Fruit fly (Drosophila melanogaster) whole organism, embryonic: ENCODE data around the gene ea.
A peak's percentile ranks its signal among the peaks of the same experiment; 100 is the strongest.

Source experiments
- Ada2b ChIP-seq: fragments of 200-800 bp; sonication (Bioruptor generic); IDR thresholded peaks from 2 replicates; pipeline ENCODE4 v1.3.6; 2022; ENCODE audit warnings: missing biosample characterization, missing genetic modification characterization
- Aef1 ChIP-seq: fragments of 200-800 bp; sonication (Bioruptor generic); IDR thresholded peaks from 3 replicates; pipeline ENCODE4 v1.3.6; 2022; ENCODE audit warnings: missing biosample characterization, missing genetic modification characterization
- Atf-2 ChIP-seq: fragments of 200-800 bp; sonication (Bioruptor generic); optimal IDR thresholded peaks from 2 replicates; lab custom pipeline; 2016; ENCODE audit warnings: missing biosample characterization, missing genetic modification characterization
- CG10979 ChIP-seq: fragments of 200-800 bp; sonication (Bioruptor generic); optimal IDR thresholded peaks from 2 replicates; lab custom pipeline; 2018; ENCODE audit warnings: missing biosample characterization, mild to moderate bottlenecking, missing genetic modification characterization, moderate library complexity
- CG11504 ChIP-seq: fragments of 200-800 bp; sonication (Bioruptor generic); optimal IDR thresholded peaks from 3 replicates; lab custom pipeline; 2019; ENCODE audit warnings: missing biosample characterization, mild to moderate bottlenecking, missing genetic modification characterization, moderate library complexity
- CG11723 ChIP-seq: fragments of 200-800 bp; sonication (Bioruptor generic); optimal IDR thresholded peaks from 2 replicates; lab custom pipeline; 2017; ENCODE audit warnings: missing biosample characterization, mild to moderate bottlenecking, missing genetic modification characterization
- CG12104 ChIP-seq: fragments of 200-800 bp; sonication (Bioruptor generic); optimal IDR thresholded peaks from 3 replicates; lab custom pipeline; 2016; ENCODE audit warnings: missing biosample characterization, missing genetic modification characterization
- CG13424 ChIP-seq: fragments of 200-800 bp; sonication (Bioruptor generic); optimal IDR thresholded peaks from 2 replicates; lab custom pipeline; 2019; ENCODE audit warnings: missing biosample characterization, mild to moderate bottlenecking, missing genetic modification characterization, moderate library complexity
- CG14710 ChIP-seq: fragments of 200-800 bp; sonication (Bioruptor generic); optimal IDR thresholded peaks from 3 replicates; lab custom pipeline; 2019; ENCODE audit warnings: missing biosample characterization, mild to moderate bottlenecking, missing genetic modification characterization, moderate library complexity
- CG15269 ChIP-seq: fragments of 200-800 bp; sonication (Bioruptor generic); optimal IDR thresholded peaks from 2 replicates; lab custom pipeline; 2018; ENCODE audit warnings: missing biosample characterization, mild to moderate bottlenecking, missing genetic modification characterization, moderate library complexity
- CG1603 ChIP-seq: fragments of 200-800 bp; sonication (Bioruptor generic); optimal IDR thresholded peaks from 2 replicates; lab custom pipeline; 2019; ENCODE audit warnings: missing biosample characterization, mild to moderate bottlenecking, missing genetic modification characterization, moderate library complexity
- CG1647 ChIP-seq: fragments of 200-800 bp; sonication (Bioruptor generic); optimal IDR thresholded peaks from 3 replicates; lab custom pipeline; 2016; ENCODE audit warnings: missing biosample characterization, missing genetic modification characterization
- CG18011 ChIP-seq: fragments of 200-800 bp; sonication (Bioruptor generic); optimal IDR thresholded peaks from 2 replicates; lab custom pipeline; 2017; ENCODE audit warnings: missing biosample characterization, missing genetic modification characterization, mild to moderate bottlenecking, moderate library complexity, missing genotype
- CG18599 ChIP-seq: fragments of 200-800 bp; sonication (Bioruptor generic); optimal IDR thresholded peaks from 3 replicates; lab custom pipeline; 2017; ENCODE audit warnings: missing biosample characterization, missing genetic modification characterization, mild to moderate bottlenecking, moderate library complexity, missing genetic modification reagents
- CG30020 ChIP-seq: fragments of 200-800 bp; optimal IDR thresholded peaks from 2 replicates; lab custom pipeline; 2019; ENCODE audit warnings: missing biosample characterization, mild to moderate bottlenecking, missing genetic modification characterization, moderate library complexity
- CG31224 ChIP-seq: fragments of 200-800 bp; sonication (Bioruptor generic); IDR thresholded peaks from 2 replicates; pipeline ENCODE4 v1.3.6; 2022; ENCODE audit warnings: missing biosample characterization, missing genetic modification characterization
- CG3407 ChIP-seq: fragments of 200-800 bp; sonication (Bioruptor generic); optimal IDR thresholded peaks from 2 replicates; lab custom pipeline; 2018; ENCODE audit warnings: missing biosample characterization, mild to moderate bottlenecking, missing genetic modification characterization
- CG4360 ChIP-seq: fragments of 200-800 bp; sonication (Bioruptor generic); IDR thresholded peaks from 2 replicates; pipeline ENCODE4 v1.3.6; 2022; ENCODE audit warnings: missing biosample characterization, missing genetic modification characterization
- CG4707 ChIP-seq: fragments of 200-800 bp; sonication (Bioruptor generic); optimal IDR thresholded peaks from 2 replicates; lab custom pipeline; 2018; ENCODE audit warnings: missing biosample characterization, mild to moderate bottlenecking, missing genetic modification characterization, moderate library complexity
- CG5180 ChIP-seq: fragments of 200-800 bp; sonication (Bioruptor generic); optimal IDR thresholded peaks from 3 replicates; lab custom pipeline; 2017; ENCODE audit warnings: missing biosample characterization, missing genetic modification characterization, mild to moderate bottlenecking, moderate library complexity, missing genetic modification reagents
- CG6175 ChIP-seq: fragments of 200-800 bp; sonication (Bioruptor generic); IDR thresholded peaks from 3 replicates; pipeline ENCODE4 v1.3.6; 2022; ENCODE audit warnings: missing biosample characterization, missing genetic modification characterization
- CG6791 ChIP-seq: fragments of 200-800 bp; sonication (Bioruptor generic); IDR thresholded peaks from 3 replicates; pipeline ENCODE4 v1.3.6; 2022; ENCODE audit warnings: missing biosample characterization, missing genetic modification characterization; ENCODE audit not compliant: partially characterized antibody
- CG6813 ChIP-seq: fragments of 200-800 bp; sonication (Bioruptor generic); optimal IDR thresholded peaks from 2 replicates; lab custom pipeline; 2017; ENCODE audit warnings: missing biosample characterization, missing genetic modification characterization, mild to moderate bottlenecking, moderate library complexity, missing genetic modification reagents
- CG8924 ChIP-seq: fragments of 200-800 bp; optimal IDR thresholded peaks from 3 replicates; lab custom pipeline; 2019; ENCODE audit warnings: missing biosample characterization, mild to moderate bottlenecking, missing genetic modification characterization, moderate library complexity
- CG9727 ChIP-seq: fragments of 200-800 bp; sonication (Bioruptor generic); optimal IDR thresholded peaks from 3 replicates; lab custom pipeline; 2017; ENCODE audit warnings: missing biosample characterization, mild to moderate bottlenecking, missing genetic modification characterization
- CoRest ChIP-seq: fragments of 200-800 bp; sonication (Bioruptor generic); optimal IDR thresholded peaks from 3 replicates; lab custom pipeline; 2018; ENCODE audit warnings: missing biosample characterization, mild to moderate bottlenecking, missing genetic modification characterization, moderate library complexity
- D19A ChIP-seq: fragments of 200-800 bp; optimal IDR thresholded peaks from 3 replicates; lab custom pipeline; 2019; ENCODE audit warnings: missing biosample characterization, mild to moderate bottlenecking, missing genetic modification characterization, moderate library complexity
- Dll ChIP-seq: fragments of 200-800 bp; sonication (Bioruptor generic); IDR thresholded peaks from 4 replicates; pipeline ENCODE4 v1.3.6; 2022; ENCODE audit warnings: missing biosample characterization, missing genetic modification characterization; ENCODE audit not compliant: partially characterized antibody
- Dref ChIP-seq: fragments of 200-800 bp; sonication (Bioruptor generic); IDR thresholded peaks from 2 replicates; pipeline ENCODE4 v1.3.6; 2022; ENCODE audit warnings: missing biosample characterization, missing genetic modification characterization
- E2f1 ChIP-seq: fragments of 200-800 bp; sonication (Bioruptor generic); IDR thresholded peaks from 2 replicates; pipeline ENCODE4 v1.3.6; 2022; ENCODE audit warnings: missing biosample characterization, missing genetic modification characterization
- GATAe ChIP-seq: fragments of 200-800 bp; sonication (Bioruptor generic); conservative IDR thresholded peaks from 2 replicates; pipeline ENCODE4 v1.3.6; 2022; ENCODE audit warnings: missing biosample characterization, missing genetic modification characterization
- H15 ChIP-seq: fragments of 200-800 bp; sonication (Bioruptor generic); IDR thresholded peaks from 3 replicates; pipeline ENCODE4 v1.3.6; 2022; ENCODE audit warnings: missing biosample characterization, missing genetic modification characterization
- Hey ChIP-seq: fragments of 200-800 bp; sonication (Bioruptor generic); optimal IDR thresholded peaks from 3 replicates; lab custom pipeline; 2018; ENCODE audit warnings: missing biosample characterization, mild to moderate bottlenecking, missing genetic modification characterization
- HmgZ ChIP-seq: fragments of 200-800 bp; sonication (Bioruptor generic); optimal IDR thresholded peaks from 2 replicates; lab custom pipeline; 2018; ENCODE audit warnings: missing biosample characterization, mild to moderate bottlenecking, missing genetic modification characterization
- NC2β ChIP-seq: fragments of 200-800 bp; sonication (Bioruptor generic); optimal IDR thresholded peaks from 2 replicates; lab custom pipeline; 2016; ENCODE audit warnings: missing biosample characterization, missing genetic modification characterization
- NfI ChIP-seq: fragments of 200-800 bp; sonication (Bioruptor generic); optimal IDR thresholded peaks from 3 replicates; lab custom pipeline; 2018; ENCODE audit warnings: missing biosample characterization, mild to moderate bottlenecking, missing genetic modification characterization, moderate library complexity
- Oli ChIP-seq: fragments of 200-800 bp; sonication (Bioruptor generic); optimal IDR thresholded peaks from 2 replicates; lab custom pipeline; 2018; ENCODE audit warnings: missing biosample characterization, mild to moderate bottlenecking, missing genetic modification characterization, moderate library complexity
- Sry-β ChIP-seq: fragments of 200-800 bp; sonication (Bioruptor generic); optimal IDR thresholded peaks from 2 replicates; lab custom pipeline; 2018; ENCODE audit warnings: missing biosample characterization, mild to moderate bottlenecking, missing genetic modification characterization, moderate library complexity
- bab2 ChIP-seq: fragments of 200-800 bp; sonication (Bioruptor generic); optimal IDR thresholded peaks from 2 replicates; lab custom pipeline; 2016; ENCODE audit warnings: missing biosample characterization, missing genetic modification characterization
- bcd ChIP-seq: fragments of 200-800 bp; sonication (Bioruptor generic); optimal IDR thresholded peaks from 2 replicates; lab custom pipeline; 2017; ENCODE audit warnings: missing biosample characterization, mild to moderate bottlenecking, missing genetic modification characterization
- chm ChIP-seq: fragments of 200-800 bp; sonication (Bioruptor generic); IDR thresholded peaks from 2 replicates; pipeline ENCODE4 v1.3.6; 2022; ENCODE audit warnings: missing biosample characterization, missing genetic modification characterization
- ham ChIP-seq: fragments of 200-800 bp; sonication (Bioruptor generic); IDR thresholded peaks from 2 replicates; pipeline ENCODE4 v1.3.6; 2022; ENCODE audit warnings: missing biosample characterization, missing genetic modification characterization
- pros ChIP-seq: fragments of 200-800 bp; sonication (Bioruptor generic); optimal IDR thresholded peaks from 3 replicates; lab custom pipeline; 2019; ENCODE audit warnings: missing biosample characterization, mild to moderate bottlenecking, missing genetic modification characterization, moderate library complexity
- pzg ChIP-seq: fragments of 200-800 bp; sonication (Bioruptor generic); optimal IDR thresholded peaks from 3 replicates; lab custom pipeline; 2018; ENCODE audit warnings: missing biosample characterization, mild to moderate bottlenecking, missing genetic modification characterization, moderate library complexity
- tgo ChIP-seq: fragments of 200-800 bp; sonication (Bioruptor generic); IDR thresholded peaks from 3 replicates; pipeline ENCODE4 v1.3.6; 2022; ENCODE audit warnings: missing biosample characterization, missing genetic modification characterization
- tin ChIP-seq: fragments of 200-800 bp; sonication (Bioruptor generic); optimal IDR thresholded peaks from 3 replicates; lab custom pipeline; 2016; ENCODE audit warnings: missing biosample characterization, missing genetic modification characterization
- tio ChIP-seq: fragments of 200-800 bp; sonication (Bioruptor generic); optimal IDR thresholded peaks from 2 replicates; lab custom pipeline; 2017; ENCODE audit warnings: missing biosample characterization, missing genetic modification characterization, inconsistent platforms
- twi ChIP-seq: fragments of 200-800 bp; optimal IDR thresholded peaks from 2 replicates; lab custom pipeline; 2019; ENCODE audit warnings: missing biosample characterization, mild to moderate bottlenecking, missing genetic modification characterization, moderate library complexity
- unpg ChIP-seq: fragments of 200-800 bp; sonication (Bioruptor generic); optimal IDR thresholded peaks from 3 replicates; lab custom pipeline; 2018; ENCODE audit warnings: missing biosample characterization, mild to moderate bottlenecking, missing genetic modification characterization, moderate library complexity
- z ChIP-seq: fragments of 200-800 bp; sonication (Bioruptor generic); IDR thresholded peaks from 3 replicates; pipeline ENCODE4 v1.3.6; 2022; ENCODE audit warnings: missing biosample characterization, missing genetic modification characterization

ea gene

dm6 chr3R:15347822-15348221 is 19.3 kb downstream of the ea start, which contains the start of the genes CG42726 and CG42727 (continued):
- TF ChIP-seq HmgZ (peak; percentile 23), CG15269 (peak; percentile 18), pros (GFP tag; lab: Kevin White, UChicago) (no peak), E2f1 (GFP tag; lab: Robert Waterston, UW) (0 out of 2 replicates have a peak, but pooled peaks have one; percentile 13), Oli (tag; lab: Kevin White, UChicago) (peak; percentile 26), CG1603 (tag; lab: Kevin White, UChicago) (peak; percentile 45), CG18599 (peak; percentile 5), GATAe (GFP tag; lab: Robert Waterston, UW) (no peak), CG31224 (no peak), CG1647 (GFP tag; lab: Kevin White, UChicago) (peak; percentile 1), CG5180 (no peak), CG11504 (tag; lab: Kevin White, UChicago) (no peak), ham (GFP tag; lab: Robert Waterston, UW) (no peak), CG9727 (GFP tag; lab: Kevin White, UChicago) (peak; percentile 8), Aef1 (GFP tag; lab: Robert Waterston, UW) (no peak), CG10979 (peak; percentile 30), CG4707 (GFP tag; lab: Kevin White, UChicago) (no peak), tgo (GFP tag; lab: Robert Waterston, UW) (peak; percentile 14; the same call in 1 of the 3 replicates), CG6813 (GFP tag; lab: Kevin White, UChicago) (no peak), tio (no peak), chm (no peak), NC2β (GFP tag; lab: Kevin White, UChicago) (no peak), CG13424 (tag; lab: Kevin White, UChicago) (peak; percentile 42), D19A (tag; lab: Kevin White, UChicago) (no peak)

DNA sequence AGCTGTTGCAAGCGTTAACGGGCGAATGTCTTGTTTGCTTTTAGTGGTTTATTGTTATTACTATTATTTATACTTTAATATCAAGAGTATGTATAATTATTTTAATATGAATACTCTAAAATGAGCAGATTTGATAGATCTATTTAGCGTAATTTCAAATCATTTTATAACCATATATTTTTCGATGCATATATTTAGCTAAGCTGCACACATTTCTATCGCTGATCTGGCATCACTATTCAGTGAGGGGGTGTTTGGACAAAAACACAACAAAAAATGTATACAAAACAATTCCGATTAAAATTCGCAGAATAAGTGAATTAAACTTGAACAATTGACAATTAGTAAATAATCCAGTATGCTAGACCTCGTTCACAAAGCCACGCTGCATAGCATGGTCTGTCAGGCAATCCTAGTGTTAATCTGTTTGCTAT is 22.5 kb downstream of the ea start, which contains the start of the genes Trs33 and Tmtc4:
Gene Trs33 (minus strand): TSS at position 3 of the 434 bp plus-strand sequence.
Gene Tmtc4 (plus strand): TSS at position 233 of the 434 bp plus-strand sequence.
- TF ChIP-seq bab2 (GFP tag; lab: Kevin White, UChicago) = no peak
- TF ChIP-seq twi (tag; lab: Kevin White, UChicago) = peak; percentile 44
- TF ChIP-seq CG12104 (GFP tag; lab: Kevin White, UChicago) = peak; percentile 21
- TF ChIP-seq NfI (GFP tag; lab: Kevin White, UChicago) = peak; percentile 3
- peak; percentile 37 for TF ChIP-seq pzg (GFP tag; lab: Kevin White, UChicago)
- TF ChIP-seq tin (GFP tag; lab: Kevin White, UChicago) = peak; percentile 21
- no peak for TF ChIP-seq CG6175
- TF ChIP-seq CG8924 (tag; lab: Kevin White, UChicago) = peak; percentile 49
- no peak for TF ChIP-seq CG6791 (GFP tag; lab: Robert Waterston, UW)
- TF ChIP-seq CG18011 = no peak
- peak; percentile 59 for TF ChIP-seq CG15269
- TF ChIP-seq Ada2b (GFP tag; lab: Robert Waterston, UW) = peak; percentile 35; the same call in 1 of the 2 replicates
- no peak for TF ChIP-seq CG3407
- peak; percentile 41; the same call in 1 of the 2 replicates for TF ChIP-seq CG4360 (GFP tag; lab: Robert Waterston, UW)
- no peak for TF ChIP-seq Atf-2 (GFP tag; lab: Kevin White, UChicago)
- TF ChIP-seq Dref (GFP tag; lab: Robert Waterston, UW) = no peak
- TF ChIP-seq unpg (GFP tag; lab: Kevin White, UChicago) = peak; percentile 50
- 0 out of 4 replicates have a peak, but pooled peaks have one; percentile 10 for TF ChIP-seq Dll
- TF ChIP-seq Sry-β (GFP tag; lab: Kevin White, UChicago) = peak; percentile 89
- TF ChIP-seq CoRest (tag; lab: Kevin White, UChicago) = peak; percentile 51
- no peak for TF ChIP-seq Hey (tag; lab: Kevin White, UChicago)
- no peak for TF ChIP-seq z (GFP tag; lab: Robert Waterston, UW)
- TF ChIP-seq CG30020 = peak; percentile 44
- TF ChIP-seq H15 (GFP tag; lab: Robert Waterston, UW) = no peak
- peak; percentile 62 for TF ChIP-seq CG14710
- peak; percentile 6 for TF ChIP-seq CG11723 (GFP tag; lab: Kevin White, UChicago)
- TF ChIP-seq CG11504 (tag; lab: Kevin White, UChicago) = no peak
- TF ChIP-seq bcd (GFP tag; lab: Kevin White, UChicago) = peak; percentile 26
